Worm (Caenorhabditis elegans): Measurements from ENCODE around the gene Y38H6C.18.
A peak's percentile ranks its signal among the peaks of the same experiment; 100 is the strongest.

The Y38H6C.18 gene

DNA sequence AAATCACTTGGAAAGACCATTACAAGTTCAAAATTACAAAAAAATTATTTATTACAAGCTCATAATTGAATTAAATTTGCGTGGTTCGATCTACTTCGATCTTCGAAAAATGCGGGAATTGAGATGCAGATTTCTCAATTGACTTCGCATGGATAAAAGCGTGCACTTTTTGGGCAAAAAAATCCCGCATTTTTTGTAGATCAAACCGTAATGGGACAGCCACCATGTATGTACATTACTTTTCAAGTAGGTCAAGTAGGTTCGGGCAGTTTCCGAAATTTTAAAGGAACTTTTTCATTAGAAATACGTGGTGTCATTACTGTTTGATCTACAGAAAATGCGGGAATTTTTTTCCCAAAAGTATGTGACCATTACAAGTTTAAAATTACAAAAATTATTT lies 49.4 kb downstream of the Y38H6C.18 start (continued):
- TF ChIP-seq daf-16 (GFP tag; optimal IDR thresholded peaks at IDR 0.05) (peak in 1 of 2 experiments; percentile 23), daf-16 (tag; optimal IDR thresholded peaks at IDR 0.05) (peak; percentile 18), dve-1 (tag; optimal IDR thresholded peaks at IDR 0.05; ENCODE audit: insufficient read depth) (peak; percentile 26), unc-62 (GFP tag; optimal IDR thresholded peaks at IDR 0.05 in 1 of 2) (peak in 1 of 2 experiments; percentile 32), unc-62 (tag; optimal IDR thresholded peaks at IDR 0.05) (no peak), lin-29 (GFP tag; IDR thresholded peaks at IDR 0.05) (no peak), nhr-111 (GFP tag; optimal IDR thresholded peaks at IDR 0.05) (no peak), pha-4 (GFP tag; IDR thresholded peaks at IDR 0.05) (no peak), pha-4 (tag; optimal IDR thresholded peaks at IDR 0.05) (no peak), mes-2 (tag; optimal IDR thresholded peaks at IDR 0.05; ENCODE audit: poor library complexity, severe bottlenecking) (no peak), nhr-77 (tag; optimal IDR thresholded peaks at IDR 0.05) (no peak), F49E8.2 (tag; optimal IDR thresholded peaks at IDR 0.05; ENCODE audit: borderline replicate concordance) (peak; percentile 0), mdt-29 (GFP tag; IDR thresholded peaks at IDR 0.05) (peak; percentile 50; the same call in 1 of the 2 replicates), nhr-76 (tag; optimal IDR thresholded peaks at IDR 0.05) (no peak), aha-1 (tag) (peak; percentile 19), ceh-28 (tag; optimal IDR thresholded peaks at IDR 0.05) (no peak), F44E2.7 (GFP tag; IDR thresholded peaks at IDR 0.05) (peak; percentile 57; the same call in 1 of the 2 replicates), F10B5.3 (tag; optimal IDR thresholded peaks at IDR 0.05) (no peak), zip-2 (tag; optimal IDR thresholded peaks at IDR 0.05) (no peak), set-16 (GFP tag; IDR thresholded peaks at IDR 0.05) (no peak), spr-1 (tag; optimal IDR thresholded peaks at IDR 0.05) (no peak), ZK546.5 (tag; optimal IDR thresholded peaks at IDR 0.05) (no peak), Y75B8A.6 (GFP tag; IDR thresholded peaks at IDR 0.05) (peak; percentile 30; the same call in 1 of the 2 replicates), hmg-1.1 (GFP tag; IDR thresholded peaks at IDR 0.05) (no peak), tra-1 (GFP tag; IDR thresholded peaks at IDR 0.05) (peak; percentile 25; the same call in 1 of the 2 replicates), nhr-11 (tag; optimal IDR thresholded peaks at IDR 0.05) (no peak), saeg-2 (GFP tag; IDR thresholded peaks at IDR 0.05) (0 out of 2 replicates have a peak, but pooled peaks have one; percentile 49), mdl-1 (tag; optimal IDR thresholded peaks at IDR 0.05) (no peak), T20F7.1 (GFP tag; optimal IDR thresholded peaks at IDR 0.05) (peak; percentile 40), php-3 (GFP tag; IDR thresholded peaks at IDR 0.05) (no peak), nhr-42 (GFP tag; IDR thresholded peaks at IDR 0.05) (no peak), mxl-2 (GFP tag; conservative IDR thresholded peaks at IDR 0.05) (0 out of 2 replicates have a peak, but pooled peaks have one; percentile 19), lin-13 (GFP tag; optimal IDR thresholded peaks at IDR 0.05) (no peak), skn-1 (tag; optimal IDR thresholded peaks at IDR 0.05) (no peak), lir-3 (tag; optimal IDR thresholded peaks at IDR 0.05) (no peak), lin-38 (GFP tag; IDR thresholded peaks at IDR 0.05) (peak; percentile 55), D1046.2 (GFP tag; IDR thresholded peaks at IDR 0.05) (0 out of 2 replicates have a peak, but pooled peaks have one; percentile 10), daf-12 (tag; optimal IDR thresholded peaks at IDR 0.05) (no peak), ceh-44 (GFP tag; IDR thresholded peaks at IDR 0.05) (no peak), Y5F2A.4 (GFP tag; optimal IDR thresholded peaks at IDR 0.05) (no peak), F37D6.2 (tag; optimal IDR thresholded peaks at IDR 0.05) (no peak), tag-97 (GFP tag; IDR thresholded peaks at IDR 0.05) (no peak), fkh-10 (GFP tag; optimal IDR thresholded peaks at IDR 0.05) (no peak), nhr-28 (tag; optimal IDR thresholded peaks at IDR 0.05) (no peak), madf-5 (GFP tag; IDR thresholded peaks at IDR 0.05) (no peak), nhr-48 (tag; optimal IDR thresholded peaks at IDR 0.05) (peak; percentile 16), nhr-41 (GFP tag; IDR thresholded peaks at IDR 0.05) (no peak), zfp-3 (GFP tag; conservative IDR thresholded peaks at IDR 0.05) (peak; percentile 94), attf-4 (tag; optimal IDR thresholded peaks at IDR 0.05) (no peak), rbr-2 (tag; optimal IDR thresholded peaks at IDR 0.05) (no peak), daf-19 (GFP tag; conservative IDR thresholded peaks at IDR 0.05) (no peak), mxl-3 (GFP tag; optimal IDR thresholded peaks at IDR 0.05) (no peak)
